Fruit fly (Drosophila melanogaster) whole organism, prepupa: ENCODE data around the gene CG12253.

Experiments used
- Blimp-1 ChIP-seq: fragments of 200-800 bp; sonication (Bioruptor generic); optimal IDR thresholded peaks from 3 replicates; lab custom pipeline; 2017; ENCODE audit warnings: missing biosample characterization, missing genetic modification characterization, mild to moderate bottlenecking, moderate library complexity, missing genetic modification reagents
- CG10631 ChIP-seq: fragments of 200-800 bp; sonication (Bioruptor generic); optimal IDR thresholded peaks from 2 replicates; lab custom pipeline; 2016; ENCODE audit warnings: missing biosample characterization, missing genetic modification characterization
- CG10669 ChIP-seq: fragments of 200-800 bp; sonication (Bioruptor generic); optimal IDR thresholded peaks from 3 replicates; lab custom pipeline; 2018; ENCODE audit warnings: missing biosample characterization, mild to moderate bottlenecking, missing genetic modification characterization, moderate library complexity
- CG11762 ChIP-seq: fragments of 200-800 bp; sonication (Bioruptor generic); optimal IDR thresholded peaks from 3 replicates; lab custom pipeline; 2016; ENCODE audit warnings: missing biosample characterization, missing genetic modification characterization; ENCODE audit not compliant: insufficient read depth
- CG15336 ChIP-seq: fragments of 200-800 bp; sonication (Bioruptor generic); IDR thresholded peaks from 2 replicates; pipeline ENCODE4 v1.3.6; 2022; ENCODE audit warnings: missing biosample characterization, missing genetic modification characterization
- CG1621 ChIP-seq: fragments of 200-800 bp; sonication (Bioruptor generic); optimal IDR thresholded peaks from 3 replicates; lab custom pipeline; 2018; ENCODE audit warnings: missing biosample characterization, mild to moderate bottlenecking, missing genetic modification characterization
- CG16779 ChIP-seq: fragments of 200-800 bp; sonication (Bioruptor generic); optimal IDR thresholded peaks from 3 replicates; lab custom pipeline; 2017; ENCODE audit warnings: missing biosample characterization, mild to moderate bottlenecking, missing genetic modification characterization
- CG31627 ChIP-seq: fragments of 200-800 bp; sonication (Bioruptor generic); optimal IDR thresholded peaks from 3 replicates; lab custom pipeline; 2016; ENCODE audit warnings: missing biosample characterization, missing genetic modification characterization
- CG32006 ChIP-seq: fragments of 200-800 bp; sonication (Bioruptor generic); optimal IDR thresholded peaks from 3 replicates; lab custom pipeline; 2017; ENCODE audit warnings: missing biosample characterization, mild to moderate bottlenecking, missing genetic modification characterization
- CG3919 ChIP-seq: fragments of 200-800 bp; sonication (Bioruptor generic); optimal IDR thresholded peaks from 3 replicates; lab custom pipeline; 2016; ENCODE audit warnings: missing biosample characterization, missing genetic modification characterization
- CG4318 ChIP-seq: fragments of 200-800 bp; sonication (Bioruptor generic); optimal IDR thresholded peaks from 3 replicates; lab custom pipeline; 2017; ENCODE audit warnings: missing biosample characterization, mild to moderate bottlenecking, missing genetic modification characterization
- CG6276 ChIP-seq: fragments of 200-800 bp; sonication (Bioruptor generic); optimal IDR thresholded peaks from 2 replicates; lab custom pipeline; 2017; ENCODE audit warnings: missing biosample characterization, mild to moderate bottlenecking, missing genetic modification characterization
- CG6792 ChIP-seq: fragments of 200-800 bp; sonication (Bioruptor generic); optimal IDR thresholded peaks from 3 replicates; lab custom pipeline; 2016; ENCODE audit warnings: missing biosample characterization, missing genetic modification characterization
- CG6808 ChIP-seq: fragments of 200-800 bp; sonication (Bioruptor generic); optimal IDR thresholded peaks from 3 replicates; lab custom pipeline; 2017; ENCODE audit warnings: missing biosample characterization, missing genetic modification characterization, mild to moderate bottlenecking, moderate library complexity, missing genetic modification reagents
- CG6854 ChIP-seq: fragments of 200-800 bp; sonication (Bioruptor generic); optimal IDR thresholded peaks from 2 replicates; lab custom pipeline; 2017; ENCODE audit warnings: missing biosample characterization, mild to moderate bottlenecking, missing genetic modification characterization
- CG7368 ChIP-seq: fragments of 200-800 bp; sonication (Bioruptor generic); optimal IDR thresholded peaks from 3 replicates; lab custom pipeline; 2016; ENCODE audit warnings: missing biosample characterization, missing genetic modification characterization
- CG8632 ChIP-seq: fragments of 200-800 bp; sonication (Bioruptor generic); optimal IDR thresholded peaks from 3 replicates; lab custom pipeline; 2016; ENCODE audit warnings: missing biosample characterization, missing genetic modification characterization
- CG9139 ChIP-seq: fragments of 200-800 bp; sonication (Bioruptor generic); optimal IDR thresholded peaks from 3 replicates; lab custom pipeline; 2017; ENCODE audit warnings: missing biosample characterization, mild to moderate bottlenecking, missing genetic modification characterization
- Eip75B ChIP-seq: fragments of 200-800 bp; sonication (Bioruptor generic); optimal IDR thresholded peaks from 3 replicates; lab custom pipeline; 2016; ENCODE audit warnings: missing biosample characterization, missing genetic modification characterization
- Eip78C ChIP-seq: fragments of 200-800 bp; sonication (Bioruptor generic); peaks from one replicate; lab custom pipeline; 2016; ENCODE audit warnings: missing biosample characterization, missing genetic modification characterization
- Eip93F ChIP-seq: fragments of 200-800 bp; sonication (Bioruptor generic); optimal IDR thresholded peaks from 2 replicates; lab custom pipeline; 2016; ENCODE audit warnings: missing biosample characterization, mild to moderate bottlenecking, missing genetic modification characterization
- Ets21C ChIP-seq: fragments of 200-800 bp; sonication (Bioruptor generic); optimal IDR thresholded peaks from 3 replicates; lab custom pipeline; 2016; ENCODE audit warnings: missing biosample characterization, missing genetic modification characterization
- Gug ChIP-seq: fragments of 200-800 bp; sonication (Bioruptor generic); IDR thresholded peaks from 2 replicates; pipeline ENCODE4 v1.3.6; 2022; ENCODE audit warnings: missing biosample characterization, missing genetic modification characterization
- Hr4 ChIP-seq: fragments of 200-800 bp; sonication (Bioruptor generic); optimal IDR thresholded peaks from 3 replicates; lab custom pipeline; 2016; ENCODE audit warnings: missing biosample characterization, missing genetic modification characterization
- Lpt ChIP-seq: fragments of 200-800 bp; sonication (Bioruptor generic); optimal IDR thresholded peaks from 3 replicates; lab custom pipeline; 2016; ENCODE audit warnings: missing biosample characterization, missing genetic modification characterization
- OdsH ChIP-seq: fragments of 200-800 bp; sonication (Bioruptor generic); optimal IDR thresholded peaks from 3 replicates; lab custom pipeline; 2016; ENCODE audit warnings: missing biosample characterization, missing genetic modification characterization
- Smox ChIP-seq: fragments of 200-800 bp; sonication (Bioruptor generic); optimal IDR thresholded peaks from 3 replicates; lab custom pipeline; 2016; ENCODE audit warnings: missing biosample characterization, missing genetic modification characterization
- Sox102F ChIP-seq: fragments of 200-800 bp; sonication (Bioruptor generic); optimal IDR thresholded peaks from 2 replicates; lab custom pipeline; 2016; ENCODE audit warnings: missing biosample characterization, mild to moderate bottlenecking, missing genetic modification characterization
- Sox14 ChIP-seq: fragments of 200-800 bp; sonication (Bioruptor generic); optimal IDR thresholded peaks from 3 replicates; lab custom pipeline; 2016; ENCODE audit warnings: missing biosample characterization, missing genetic modification characterization
- achi ChIP-seq: fragments of 200-800 bp; sonication (Bioruptor generic); optimal IDR thresholded peaks from 3 replicates; lab custom pipeline; 2016; ENCODE audit warnings: missing biosample characterization, missing genetic modification characterization
- cyc ChIP-seq: fragments of 200-800 bp; sonication (Bioruptor generic); optimal IDR thresholded peaks from 3 replicates; lab custom pipeline; 2016; ENCODE audit warnings: missing biosample characterization, missing genetic modification characterization
- dsx ChIP-seq: fragments of 200-800 bp; optimal IDR thresholded peaks from 3 replicates; lab custom pipeline; 2019; ENCODE audit warnings: missing biosample characterization, mild to moderate bottlenecking, missing genetic modification characterization, moderate library complexity; ENCODE audit not compliant: poor library complexity, severe bottlenecking
- eg ChIP-seq: fragments of 200-800 bp; sonication (Bioruptor generic); IDR thresholded peaks from 3 replicates; pipeline ENCODE4 v1.3.6; 2022; ENCODE audit warnings: missing biosample characterization, missing genetic modification characterization
- esn ChIP-seq: fragments of 200-800 bp; sonication (Bioruptor generic); optimal IDR thresholded peaks from 2 replicates; lab custom pipeline; 2016; ENCODE audit warnings: missing biosample characterization, mild to moderate bottlenecking, missing genetic modification characterization, moderate library complexity
- fd59A ChIP-seq: fragments of 200-800 bp; sonication (Bioruptor generic); optimal IDR thresholded peaks from 2 replicates; lab custom pipeline; 2017; ENCODE audit warnings: missing biosample characterization, mild to moderate bottlenecking, missing genetic modification characterization, missing genetic modification reagents
- fd85E ChIP-seq: fragments of 200-800 bp; sonication (Bioruptor generic); optimal IDR thresholded peaks from 3 replicates; lab custom pipeline; 2016; ENCODE audit warnings: missing biosample characterization, missing genetic modification characterization
- lz ChIP-seq: fragments of 200-800 bp; sonication (Bioruptor generic); optimal IDR thresholded peaks from 3 replicates; lab custom pipeline; 2016; ENCODE audit warnings: missing biosample characterization, missing genetic modification characterization
- pdm3 ChIP-seq: fragments of 200-800 bp; sonication (Bioruptor generic); optimal IDR thresholded peaks from 3 replicates; lab custom pipeline; 2016; ENCODE audit warnings: missing biosample characterization, missing genetic modification characterization
- salr ChIP-seq, 2 experiments: fragments of 200-800 bp; sonication (Bioruptor generic); optimal IDR thresholded peaks; 3 replicates each; lab custom pipeline; 2016 to 2018; ENCODE audit warnings: missing biosample characterization in 2 of 2, missing genetic modification characterization in 2 of 2, mild to moderate bottlenecking in 1 of 2
- spab ChIP-seq: fragments of 200-800 bp; sonication (Bioruptor generic); optimal IDR thresholded peaks from 2 replicates; lab custom pipeline; 2017; ENCODE audit warnings: missing biosample characterization, mild to moderate bottlenecking, missing genetic modification characterization, missing genetic modification reagents
- ss ChIP-seq, 2 experiments: fragments of 200-800 bp; sonication (Bioruptor generic); optimal IDR thresholded peaks; 2 replicates in 1 of 2; 3 replicates in 1 of 2; lab custom pipeline; 2017 to 2018; ENCODE audit warnings: mild to moderate bottlenecking in 2 of 2, missing biosample characterization in 2 of 2, missing genetic modification characterization in 2 of 2, moderate library complexity in 1 of 2
- svp ChIP-seq: fragments of 200-800 bp; sonication (Bioruptor generic); peaks from one replicate; lab custom pipeline; 2016; ENCODE audit warnings: missing biosample characterization, missing genetic modification characterization
- vri ChIP-seq: fragments of 200-800 bp; sonication (Bioruptor generic); optimal IDR thresholded peaks from 3 replicates; lab custom pipeline; 2016; ENCODE audit warnings: missing biosample characterization, mild to moderate bottlenecking, missing genetic modification characterization

CG12253 gene

dm6 chr2L:11032285-11032970 lies 44.8 kb downstream of the CG12253 start (continued):
- TF ChIP-seq dsx (GFP tag; lab: Kevin White, UChicago) (peak; percentile 51), Sox102F (GFP tag; lab: Kevin White, UChicago) (no peak), Eip93F (no peak), cyc (GFP tag; lab: Kevin White, UChicago) (no peak), Hr4 (peak; percentile 7), CG11762 (GFP tag; lab: Kevin White, UChicago) (no peak), CG6854 (GFP tag; lab: Kevin White, UChicago) (no peak), vri (GFP tag; lab: Kevin White, UChicago) (no peak)

dm6 chr2L:11034495-11034894 lies 46.9 kb downstream of the CG12253 start, which contains the start of gene CG18666:
TSS of gene CG18666 (plus strand) at chr2L:11034795.
- no peak for TF ChIP-seq Eip78C
- no peak for TF ChIP-seq lz (GFP tag; lab: Kevin White, UChicago)
- TF ChIP-seq salr (GFP tag; optimal IDR thresholded peaks at IDR 0.05; lab: Kevin White, UChicago), result no peak
- no peak for TF ChIP-seq Smox (GFP tag; lab: Kevin White, UChicago)
- TF ChIP-seq CG15336, result no peak
- TF ChIP-seq CG3919 (GFP tag; lab: Kevin White, UChicago), result no peak
- no peak for TF ChIP-seq CG10669 (GFP tag; lab: Kevin White, UChicago)
- TF ChIP-seq Eip75B (GFP tag; lab: Kevin White, UChicago), result no peak
- TF ChIP-seq CG6808 (GFP tag; lab: Kevin White, UChicago), result no peak
- no peak for TF ChIP-seq vri (GFP tag; lab: Kevin White, UChicago)
- no peak for TF ChIP-seq Ets21C (GFP tag; lab: Kevin White, UChicago)
- TF ChIP-seq Lpt (GFP tag; lab: Kevin White, UChicago), result no peak
- TF ChIP-seq CG1621 (tag; lab: Kevin White, UChicago), result no peak
- no peak for TF ChIP-seq svp (GFP tag; lab: Kevin White, UChicago)
- no peak for TF ChIP-seq achi
- TF ChIP-seq CG10631, result no peak
- no peak for TF ChIP-seq OdsH (GFP tag; lab: Kevin White, UChicago)
- no peak for TF ChIP-seq fd59A (GFP tag; lab: Kevin White, UChicago)
- TF ChIP-seq CG8632, result no peak

- TF ChIP-seq esn (GFP tag; lab: Kevin White, UChicago), result peak; percentile 30
- TF ChIP-seq fd85E (GFP tag; lab: Kevin White, UChicago), result no peak
- peak; percentile 12 for TF ChIP-seq pdm3 (GFP tag; lab: Kevin White, UChicago)
- no peak for TF ChIP-seq CG6276 (GFP tag; lab: Kevin White, UChicago)
- no peak for TF ChIP-seq Blimp-1
- TF ChIP-seq Lpt (GFP tag; lab: Kevin White, UChicago), result no peak
- TF ChIP-seq CG4318, result no peak
- TF ChIP-seq CG6808 (GFP tag; lab: Kevin White, UChicago), result no peak
- TF ChIP-seq CG10669 (GFP tag; lab: Kevin White, UChicago), result no peak
- peak; percentile 35 for TF ChIP-seq CG31627 (GFP tag; lab: Kevin White, UChicago)
- TF ChIP-seq CG16779 (tag; lab: Kevin White, UChicago), result no peak
- peak; percentile 18 for TF ChIP-seq Sox14 (GFP tag; lab: Kevin White, UChicago)
- TF ChIP-seq Sox102F (GFP tag; lab: Kevin White, UChicago), result no peak
- TF ChIP-seq CG6792 (GFP tag; lab: Kevin White, UChicago), result no peak
- TF ChIP-seq eg (GFP tag; lab: Robert Waterston, UW), result no peak
- TF ChIP-seq Eip75B (GFP tag; lab: Kevin White, UChicago), result no peak
- no peak for TF ChIP-seq Gug (GFP tag; lab: Robert Waterston, UW)
- no peak for TF ChIP-seq CG6854 (GFP tag; lab: Kevin White, UChicago)
- no peak for TF ChIP-seq spab (GFP tag; lab: Kevin White, UChicago)
- no peak for TF ChIP-seq ss (GFP tag; optimal IDR thresholded peaks at IDR 0.05; lab: Kevin White, UChicago)
- TF ChIP-seq CG10631, result peak; percentile 17
- no peak for TF ChIP-seq CG9139 (GFP tag; lab: Kevin White, UChicago)
- no peak for TF ChIP-seq CG11762 (GFP tag; lab: Kevin White, UChicago)
- no peak for TF ChIP-seq CG7368
- TF ChIP-seq Eip78C, result peak; percentile 76
- TF ChIP-seq CG32006, result peak; percentile 33
- no peak for TF ChIP-seq CG1621 (tag; lab: Kevin White, UChicago)
- TF ChIP-seq Hr4, result peak; percentile 26
- TF ChIP-seq Eip93F, result no peak
These were observed 50.2 kb downstream of the CG12253 start for dm6 chr2L:11037583-11038517.
